Worm (Caenorhabditis elegans): ENCODE results near the gene ect-2.

ect-2 gene

DNA sequence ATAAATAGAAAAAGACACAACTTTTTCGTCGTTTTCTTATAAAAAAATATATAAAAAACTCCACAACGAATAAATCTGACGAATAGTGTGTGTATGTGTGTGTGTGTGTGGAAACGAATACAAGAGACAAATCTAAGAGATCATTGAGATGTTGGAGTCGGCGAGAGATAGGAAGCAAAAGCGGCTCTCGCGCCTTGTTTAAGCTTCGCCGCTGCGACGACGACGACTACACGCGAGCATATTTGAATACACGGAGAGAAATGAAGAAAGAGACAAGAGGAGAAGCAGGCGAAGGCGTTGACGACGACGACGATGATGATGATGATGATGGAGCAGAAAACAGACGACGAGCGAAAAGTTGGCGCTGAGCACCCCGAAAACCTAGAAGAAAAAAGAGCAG is 39.0 kb downstream of the ect-2 start (continued):
- TF ChIP-seq tbx-2 (tag; optimal IDR thresholded peaks at IDR 0.05) (peak; percentile 24), elt-2 (tag; optimal IDR thresholded peaks at IDR 0.05) (no peak), unc-30 (tag; optimal IDR thresholded peaks at IDR 0.05) (no peak), unc-86 (tag; optimal IDR thresholded peaks at IDR 0.05) (peak; percentile 56), ceh-88 (GFP tag; IDR thresholded peaks at IDR 0.05) (no peak), hlh-4 (tag; optimal IDR thresholded peaks at IDR 0.05) (no peak), skn-1 (tag; optimal IDR thresholded peaks at IDR 0.05) (no peak), aha-1 (tag; optimal IDR thresholded peaks at IDR 0.05) (no peak), lin-13 (GFP tag; optimal IDR thresholded peaks at IDR 0.05) (no peak)

DNA sequence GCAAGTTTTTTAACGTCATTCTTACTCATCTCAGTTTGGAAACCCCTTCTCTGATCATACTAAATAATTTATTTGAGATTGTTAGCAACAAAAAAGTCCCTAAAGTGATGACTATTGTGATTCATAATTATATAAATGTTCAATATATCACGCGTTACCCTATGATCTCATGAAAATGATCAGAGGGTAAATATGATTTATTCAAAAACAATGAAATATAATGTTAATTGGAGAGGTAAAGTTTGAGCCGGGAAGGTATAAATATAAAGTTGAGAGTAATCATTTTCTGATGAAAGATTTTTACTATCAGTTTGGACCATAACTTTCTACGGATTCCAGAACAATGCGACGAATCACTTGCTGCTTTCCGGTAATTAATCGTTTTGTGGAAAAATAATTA is 46.7 kb downstream of the ect-2 start, which contains the start of gene C52A11.3:
C52A11.3 (plus strand) TSS at position 301 of the 400 bp plus-strand sequence.
- TF ChIP-seq fos-1 (tag; optimal IDR thresholded peaks at IDR 0.05) (no peak), ceh-88 (GFP tag; IDR thresholded peaks at IDR 0.05) (no peak), nhr-77 (tag; optimal IDR thresholded peaks at IDR 0.05) (no peak), ceh-8 (GFP tag; optimal IDR thresholded peaks at IDR 0.05) (peak; percentile 68), lin-39 (tag; optimal IDR thresholded peaks at IDR 0.05) (no peak), ets-5 (GFP tag; IDR thresholded peaks at IDR 0.05) (no peak)

DNA sequence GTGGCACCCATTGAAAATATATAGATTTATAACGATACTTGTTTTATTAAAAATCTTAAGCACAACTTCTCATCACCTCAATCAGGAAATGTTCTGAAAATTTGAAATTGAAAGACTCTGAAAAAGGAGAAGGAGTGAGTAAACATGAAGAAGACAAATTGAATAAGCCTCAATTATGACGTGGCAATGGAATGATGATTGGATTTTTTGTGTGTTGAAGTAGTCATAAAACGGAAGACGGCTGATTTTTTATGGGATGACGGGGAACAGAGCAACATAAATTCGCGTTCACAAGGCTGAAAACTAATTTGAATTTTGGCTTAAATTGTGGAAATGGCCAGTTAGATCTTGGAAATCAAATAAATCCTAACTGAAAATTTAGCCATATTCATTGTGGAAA is 52.2 kb downstream of the ect-2 start, which contains the start of gene glb-12:
glb-12 (minus strand) TSS at position 101 of the 400 bp plus-strand sequence.
- TF ChIP-seq egl-27 (tag; optimal IDR thresholded peaks at IDR 0.05): no peak
- no peak for TF ChIP-seq jun-1 (tag; optimal IDR thresholded peaks at IDR 0.05)
- no peak for TF ChIP-seq lin-15B (tag; optimal IDR thresholded peaks at IDR 0.05)
- no peak for TF ChIP-seq aha-1 (tag; optimal IDR thresholded peaks at IDR 0.05)
- TF ChIP-seq ztf-4 (tag; optimal IDR thresholded peaks at IDR 0.05): no peak
- TF ChIP-seq nhr-12 (tag; optimal IDR thresholded peaks at IDR 0.05): no peak
- TF ChIP-seq hpl-2 (GFP tag; optimal IDR thresholded peaks at IDR 0.05): no peak
- TF ChIP-seq elt-3 (tag; optimal IDR thresholded peaks at IDR 0.05): no peak
- TF ChIP-seq C34B4.2 (tag; optimal IDR thresholded peaks at IDR 0.05): no peak
- TF ChIP-seq ama-1 (optimal IDR thresholded peaks at IDR 0.05): no peak
- no peak for TF ChIP-seq nhr-84 (tag; optimal IDR thresholded peaks at IDR 0.05)
- no peak for TF ChIP-seq ets-5 (GFP tag; IDR thresholded peaks at IDR 0.05)
- TF ChIP-seq mef-2 (tag; optimal IDR thresholded peaks at IDR 0.05): no peak
- TF ChIP-seq efl-3 (GFP tag; optimal IDR thresholded peaks at IDR 0.05): no peak
- TF ChIP-seq nhr-237 (tag; optimal IDR thresholded peaks at IDR 0.05): no peak
- TF ChIP-seq unc-62 (GFP tag; optimal IDR thresholded peaks at IDR 0.05): no peak
- no peak for TF ChIP-seq lsy-2 (tag; optimal IDR thresholded peaks at IDR 0.05)
- TF ChIP-seq nhr-77 (tag; optimal IDR thresholded peaks at IDR 0.05): no peak
- no peak for TF ChIP-seq ceh-90 (tag; optimal IDR thresholded peaks at IDR 0.05)
- no peak for TF ChIP-seq irx-1 (tag; optimal IDR thresholded peaks at IDR 0.05)

DNA sequence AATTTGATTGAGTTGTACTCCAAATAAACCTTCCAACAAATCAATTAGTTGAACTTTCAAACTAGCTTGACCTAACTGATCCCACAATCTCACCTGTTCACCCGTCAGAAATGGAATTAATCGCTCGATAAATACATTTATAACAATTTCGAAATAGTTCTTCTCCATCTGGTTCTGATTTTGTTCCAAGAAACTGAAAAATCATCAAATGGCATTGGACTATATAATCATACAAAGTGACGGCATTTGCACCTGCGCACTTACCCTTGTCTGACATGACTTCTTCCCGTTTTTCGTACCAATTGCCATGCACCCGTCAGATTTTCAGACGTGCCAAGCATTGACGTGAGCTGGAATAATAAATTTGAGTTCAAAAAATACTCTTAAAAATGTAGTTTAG is 53.1 kb downstream of the ect-2 start:
- TF ChIP-seq blmp-1 (tag; optimal IDR thresholded peaks at IDR 0.05): no peak
- peak; percentile 83 for TF ChIP-seq fkh-8 (tag; optimal IDR thresholded peaks at IDR 0.05)
- TF ChIP-seq nhr-47 (tag; optimal IDR thresholded peaks at IDR 0.05): peak; percentile 53
- TF ChIP-seq hpl-2 (GFP tag; optimal IDR thresholded peaks at IDR 0.05): no peak
- no peak for TF ChIP-seq unc-86 (tag; optimal IDR thresholded peaks at IDR 0.05)
- no peak for TF ChIP-seq mep-1 (tag; optimal IDR thresholded peaks at IDR 0.05)
- no peak for TF ChIP-seq efl-1 (optimal IDR thresholded peaks at IDR 0.05)
- TF ChIP-seq efl-1 (GFP tag; optimal IDR thresholded peaks at IDR 0.05 in 1 of 2): no peak
- TF ChIP-seq hlh-4 (tag; optimal IDR thresholded peaks at IDR 0.05): peak; percentile 72
- no peak for TF ChIP-seq efl-3 (GFP tag; optimal IDR thresholded peaks at IDR 0.05)
- peak; percentile 63 for TF ChIP-seq nhr-71 (tag; optimal IDR thresholded peaks at IDR 0.05)
- no peak for TF ChIP-seq ceh-88 (GFP tag; IDR thresholded peaks at IDR 0.05)
- no peak for TF ChIP-seq sptf-1 (tag; optimal IDR thresholded peaks at IDR 0.05)
- no peak for TF ChIP-seq nhr-85 (tag)
- TF ChIP-seq nhr-90 (tag; optimal IDR thresholded peaks at IDR 0.05; ENCODE audit: poor library complexity): no peak
- no peak for TF ChIP-seq unc-98 (GFP tag; IDR thresholded peaks at IDR 0.05)
- peak; percentile 3 for TF ChIP-seq swsn-7 (tag; optimal IDR thresholded peaks at IDR 0.05)
- no peak for TF ChIP-seq Y116A8C.19 (tag; optimal IDR thresholded peaks at IDR 0.05; ENCODE audit: borderline replicate concordance)
- no peak for TF ChIP-seq sup-37 (GFP tag; optimal IDR thresholded peaks at IDR 0.05)
- no peak for TF ChIP-seq dpl-1 (GFP tag; optimal IDR thresholded peaks at IDR 0.05)
- no peak for TF ChIP-seq lin-35 (GFP tag; optimal IDR thresholded peaks at IDR 0.05)

All from whole organism, L1 larva.